Fruit fly (Drosophila melanogaster): ENCODE results near the gene CG8927.

CG8927 gene

DNA sequence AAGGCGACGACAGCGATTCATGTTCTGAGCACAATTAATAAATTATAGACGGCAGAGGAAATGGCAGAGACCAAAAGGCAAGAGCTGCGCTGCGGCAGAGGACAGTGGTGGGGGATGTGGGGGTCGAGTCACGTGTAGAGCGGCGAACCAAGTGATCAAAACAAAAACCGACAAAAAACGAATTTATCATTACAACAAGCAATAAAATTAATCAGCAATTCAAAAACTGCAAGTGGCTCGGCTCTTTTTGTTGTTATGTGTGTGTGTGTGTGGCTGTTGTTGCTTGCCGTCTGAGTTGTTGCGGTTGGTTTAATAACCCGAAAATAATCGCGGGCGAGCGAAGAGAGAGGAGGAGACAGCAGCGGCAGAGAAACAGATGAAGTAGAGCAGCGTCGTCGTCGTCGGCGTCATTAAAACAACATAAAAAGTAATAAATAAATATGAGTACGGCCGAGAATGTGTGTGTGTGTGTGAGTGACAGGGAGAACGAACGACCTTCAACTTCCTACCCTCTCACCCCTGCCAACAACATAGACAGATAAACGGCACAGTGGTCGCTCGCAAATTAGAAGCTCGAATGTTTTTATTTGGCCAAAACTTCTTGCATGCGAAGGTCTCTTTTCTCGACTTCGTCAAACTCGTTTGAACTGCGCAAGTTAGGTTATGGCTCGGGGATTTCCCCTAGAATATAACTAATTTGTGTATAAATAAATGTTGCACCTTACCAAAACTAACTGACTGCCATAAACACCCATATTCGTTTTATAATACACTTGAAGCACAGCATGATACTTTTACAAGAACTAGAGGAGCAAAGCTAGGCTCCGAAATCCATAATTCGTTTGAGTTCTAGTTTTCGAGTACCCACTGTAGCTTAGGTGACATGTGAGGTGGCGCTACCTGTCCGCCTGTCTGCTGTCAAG lies 50.8 kb downstream of the CG8927 start (continued):
- peak; percentile 77 for TF ChIP-seq ind (GFP tag; optimal IDR thresholded peaks at IDR 0.05)
- peak; percentile 85 for TF ChIP-seq nmo (GFP tag; optimal IDR thresholded peaks at IDR 0.05)
- no peak for TF ChIP-seq salm (tag; optimal IDR thresholded peaks at IDR 0.05)
- TF ChIP-seq dan (GFP tag; IDR thresholded peaks at IDR 0.05): no peak
- TF ChIP-seq ap (GFP tag; IDR thresholded peaks at IDR 0.05): no peak
- TF ChIP-seq en (GFP tag; optimal IDR thresholded peaks at IDR 0.05): peak; percentile 65
- TF ChIP-seq Nf-YA (GFP tag; IDR thresholded peaks at IDR 0.05): no peak
- no peak for TF ChIP-seq Sin3A (optimal IDR thresholded peaks at IDR 0.05)
- TF ChIP-seq Dp (GFP tag; optimal IDR thresholded peaks at IDR 0.05): no peak
- peak; percentile 51 for TF ChIP-seq Mad (GFP tag; optimal IDR thresholded peaks at IDR 0.05)
- no peak for TF ChIP-seq Poxn (GFP tag; IDR thresholded peaks at IDR 0.05)
- TF ChIP-seq gcm2 (GFP tag; optimal IDR thresholded peaks at IDR 0.05): peak; percentile 64
- no peak for TF ChIP-seq CG17912 (GFP tag; optimal IDR thresholded peaks at IDR 0.05)
- no peak for TF ChIP-seq amos (GFP tag; IDR thresholded peaks at IDR 0.05; ENCODE audit: partially characterized antibody)
- peak; percentile 67 for TF ChIP-seq sug (tag; optimal IDR thresholded peaks at IDR 0.05)
- TF ChIP-seq Sox102F (GFP tag; optimal IDR thresholded peaks at IDR 0.05): peak; percentile 77
- peak; percentile 60 for TF ChIP-seq slp2 (GFP tag; optimal IDR thresholded peaks at IDR 0.05)
- peak; percentile 86 for TF ChIP-seq CG2678 (tag; optimal IDR thresholded peaks at IDR 0.05)
- peak; percentile 77 for TF ChIP-seq cg (GFP tag; optimal IDR thresholded peaks at IDR 0.05)
- TF ChIP-seq CG10147 (GFP tag; optimal IDR thresholded peaks at IDR 0.05): peak; percentile 68
- no peak for TF ChIP-seq Mrtf (GFP tag; IDR thresholded peaks at IDR 0.05)
- TF ChIP-seq CG33213 (GFP tag; optimal IDR thresholded peaks at IDR 0.05): peak; percentile 34
- peak; percentile 69 for TF ChIP-seq lab (GFP tag; optimal IDR thresholded peaks at IDR 0.05)
- peak; percentile 52 for TF ChIP-seq CG1603 (tag; optimal IDR thresholded peaks at IDR 0.05)
- TF ChIP-seq Drgx (GFP tag; IDR thresholded peaks at IDR 0.05): no peak
- TF ChIP-seq mam (GFP tag; optimal IDR thresholded peaks at IDR 0.05): peak; percentile 74
- TF ChIP-seq CG31224 (GFP tag; IDR thresholded peaks at IDR 0.05): no peak
- no peak for TF ChIP-seq CG10321 (GFP tag; IDR thresholded peaks at IDR 0.05)
- TF ChIP-seq mld (GFP tag; IDR thresholded peaks at IDR 0.05; ENCODE audit: partially characterized antibody): no peak
- peak; percentile 73 for TF ChIP-seq CG17829 (tag; optimal IDR thresholded peaks at IDR 0.05)
- TF ChIP-seq CG6854 (GFP tag; optimal IDR thresholded peaks at IDR 0.05): peak; percentile 65
- TF ChIP-seq E2f2 (GFP tag; IDR thresholded peaks at IDR 0.05): no peak
- TF ChIP-seq CG2712 (tag; optimal IDR thresholded peaks at IDR 0.05): peak; percentile 86
- peak; percentile 81 for TF ChIP-seq CG18599 (GFP tag; optimal IDR thresholded peaks at IDR 0.05)
- TF ChIP-seq lola (GFP tag; optimal IDR thresholded peaks at IDR 0.05): peak in 1 of 3 experiments; percentile 82
- TF ChIP-seq Dip2 (GFP tag; IDR thresholded peaks at IDR 0.05): no peak
- peak; percentile 67 for TF ChIP-seq croc (GFP tag; conservative IDR thresholded peaks at IDR 0.05)
- no peak for TF ChIP-seq MBD-R2 (GFP tag; IDR thresholded peaks at IDR 0.05)
- no peak for TF ChIP-seq CG43689 (GFP tag; IDR thresholded peaks at IDR 0.05)
- TF ChIP-seq unpg (GFP tag; optimal IDR thresholded peaks at IDR 0.05): peak; percentile 60
- TF ChIP-seq tap (tag; optimal IDR thresholded peaks at IDR 0.05): peak; percentile 45
- TF ChIP-seq bigmax (GFP tag; optimal IDR thresholded peaks at IDR 0.05): no peak
- no peak for TF ChIP-seq yki (optimal IDR thresholded peaks at IDR 0.05)
- peak; percentile 66 for TF ChIP-seq fd3F (GFP tag; optimal IDR thresholded peaks at IDR 0.05)
- no peak for TF ChIP-seq CG5953 (GFP tag; IDR thresholded peaks at IDR 0.05)
- TF ChIP-seq emc (GFP tag; optimal IDR thresholded peaks at IDR 0.05): peak; percentile 8
- TF ChIP-seq Rx (GFP tag; IDR thresholded peaks at IDR 0.05): no peak
- TF ChIP-seq ERR (GFP tag; optimal IDR thresholded peaks at IDR 0.05): peak; percentile 61
- TF ChIP-seq dm (GFP tag; optimal IDR thresholded peaks at IDR 0.05): peak; percentile 46
- TF ChIP-seq Dek (tag; optimal IDR thresholded peaks at IDR 0.05): peak; percentile 57
